Worm (Caenorhabditis elegans) whole organism, L4 larva: Measurements from ENCODE around the gene pepm-1.

ENCODE experiments used
- dve-1 ChIP-seq: sonication (generic microtip); optimal IDR thresholded peaks from 2 replicates; lab custom pipeline; 2017; ENCODE audit warnings: antibody characterized with exemption, mild to moderate bottlenecking, missing genetic modification characterization, missing compliant biosample characterization; ENCODE audit not compliant: insufficient read depth
- fos-1 ChIP-seq: fragments of 150-350 bp; optimal IDR thresholded peaks from 2 replicates; lab custom pipeline; 2014; ENCODE audit warnings: missing biosample characterization, missing genetic modification characterization
- lin-13 ChIP-seq: fragments of 150-350 bp; optimal IDR thresholded peaks from 2 replicates; lab custom pipeline; 2014; ENCODE audit warnings: missing biosample characterization, missing genetic modification reagents, missing genetic modification characterization
- lin-29 ChIP-seq: fragments of 200-800 bp; sonication (Bioruptor generic); IDR thresholded peaks from 2 replicates; pipeline ENCODE4 v1.3.6; 2022; ENCODE audit warnings: missing genetic modification reagents, missing genetic modification characterization, missing compliant biosample characterization
- mep-1 ChIP-seq: fragments of 150-350 bp; sonication (generic microtip); optimal IDR thresholded peaks from 3 replicates; lab custom pipeline; 2014; ENCODE audit warnings: missing biosample characterization, missing genetic modification characterization
- nhr-11 ChIP-seq: fragments of 150-350 bp; optimal IDR thresholded peaks from 2 replicates; lab custom pipeline; 2014; ENCODE audit warnings: missing biosample characterization, missing genetic modification characterization
- pha-4 ChIP-seq, 2 experiments: fragments of 150-350 bp in 1 of 2; fragments of 200-800 bp in 1 of 2; sonication (Bioruptor generic) in 1 of 2; IDR thresholded peaks in 1 of 2; optimal IDR thresholded peaks in 1 of 2; 2 replicates each; pipeline versions ENCODE4 v1.3.6 to Lab custom; 2014 to 2022; ENCODE audit warnings: missing genetic modification characterization in 2 of 2, missing genetic modification reagents in 2 of 2, missing biosample characterization in 1 of 2, missing compliant biosample characterization in 1 of 2
- tra-1 ChIP-seq: fragments of 200-800 bp; sonication (Bioruptor generic); IDR thresholded peaks from 2 replicates; pipeline ENCODE4 v1.3.6; 2022; ENCODE audit warnings: missing genetic modification reagents, missing genetic modification characterization, missing compliant biosample characterization
- unc-130 ChIP-seq: sonication (generic microtip); optimal IDR thresholded peaks from 2 replicates; lab custom pipeline; 2016; ENCODE audit warnings: missing genetic modification reagents, missing genetic modification characterization, missing compliant biosample characterization
- unc-62 ChIP-seq, 3 experiments: fragments of 150-350 bp in 1 of 3; sonication (generic microtip); optimal IDR thresholded peaks in 2 of 3; peaks in 1 of 3; 1 replicate in 1 of 3; 2 replicates in 2 of 3; lab custom pipeline; 2014 to 2017; ENCODE audit warnings: missing biosample characterization in 3 of 3, missing genetic modification characterization in 3 of 3, missing genetic modification reagents in 3 of 3, missing genotype in 1 of 3
- zag-1 ChIP-seq: fragments of 150-350 bp; optimal IDR thresholded peaks from 2 replicates; lab custom pipeline; 2014; ENCODE audit warnings: missing biosample characterization, missing genetic modification characterization
- zfp-2 ChIP-seq: sonication (generic microtip); optimal IDR thresholded peaks from 2 replicates; lab custom pipeline; 2016; ENCODE audit warnings: mild to moderate bottlenecking, missing genetic modification characterization, missing compliant biosample characterization
- ztf-11 ChIP-seq: fragments of 150-350 bp; optimal IDR thresholded peaks from 2 replicates; lab custom pipeline; 2014; ENCODE audit warnings: missing biosample characterization, missing genetic modification characterization

- no peak for TF ChIP-seq pha-4 (GFP tag; IDR thresholded peaks at IDR 0.05; lab: Robert Waterston, UW)
- TF ChIP-seq pha-4 (tag; optimal IDR thresholded peaks at IDR 0.05; lab: Kevin White, UChicago), result no peak
- no peak for TF ChIP-seq zfp-2 (tag; lab: Kevin White, UChicago)
- TF ChIP-seq nhr-11 (tag; lab: Kevin White, UChicago), result no peak
- no peak for TF ChIP-seq lin-13 (GFP tag; lab: Kevin White, UChicago)
- no peak for TF ChIP-seq tra-1
- TF ChIP-seq lin-29, result no peak
- no peak for TF ChIP-seq unc-62 (GFP tag; optimal IDR thresholded peaks at IDR 0.05 in 1 of 2; lab: Kevin White, UChicago)
- no peak for TF ChIP-seq unc-62 (tag; optimal IDR thresholded peaks at IDR 0.05; lab: Kevin White, UChicago)
- no peak for TF ChIP-seq mep-1 (tag; lab: Kevin White, UChicago)
- TF ChIP-seq dve-1 (tag; lab: Kevin White, UChicago), result no peak
- TF ChIP-seq fos-1 (tag; lab: Kevin White, UChicago), result no peak
- TF ChIP-seq zag-1 (tag; lab: Kevin White, UChicago), result no peak
- no peak for TF ChIP-seq ztf-11 (tag; lab: Kevin White, UChicago)
- no peak for TF ChIP-seq unc-130
Measured at ce11 chrV:14282222-14282709, 46.6 kb upstream of the pepm-1 start, which contains the start of the genes srt-74 and F40G12.9.
